Fruit fly (Drosophila melanogaster) Kc167 (cell line): ENCODE data around the gene CG15578.

Experiments used
- Myc ChIP-seq: fragments of >200 bp; optimal IDR thresholded peaks from 2 replicates; lab custom pipeline; 2017; ENCODE audit warnings: missing external identifiers
- Sin3A ChIP-seq: fragments of >200 bp; optimal IDR thresholded peaks from 2 replicates; lab custom pipeline; 2018; ENCODE audit warnings: missing external identifiers
- h ChIP-seq: fragments of >200 bp; optimal IDR thresholded peaks from 3 replicates; lab custom pipeline; 2018; ENCODE audit warnings: missing external identifiers

- TF ChIP-seq Sin3A: no peak
- TF ChIP-seq h (lab: Kevin White, UChicago): no peak
- no peak for TF ChIP-seq Myc (lab: Kevin White, UChicago)
Observed at dm6 chrX:4322131-4322233, 44.2 kb upstream of the CG15578 start, which contains the start of gene mRpL33.
